Worm (Caenorhabditis elegans): ENCODE data around the gene T25E12.14.

ce11 chrV:16774428-16774827 is 47.4 kb downstream of the T25E12.14 start:
- TF ChIP-seq ama-1 (optimal IDR thresholded peaks at IDR 0.05) = no peak
- no peak for TF ChIP-seq snpc-4 (tag; optimal IDR thresholded peaks at IDR 0.05)
- no peak for TF ChIP-seq elt-1 (tag; optimal IDR thresholded peaks at IDR 0.05)
- no peak for TF ChIP-seq nhr-28 (tag; optimal IDR thresholded peaks at IDR 0.05)
